Worm (Caenorhabditis elegans) whole organism, midembryonic: Measurements from ENCODE around the gene R05F9.9.
"Not testable (repeated sequence)": the region's sequence is repeated elsewhere in the genome, so short reads cannot be mapped to it uniquely, and the experiment has no call there.

Experiments
- T22C8.4 ChIP-seq: fragments of 200-800 bp; sonication (Bioruptor generic); IDR thresholded peaks from 2 replicates; pipeline ENCODE4 v1.3.6; 2022; ENCODE audit warnings: missing genetic modification characterization, missing compliant biosample characterization
- cog-1 ChIP-seq: sonication (generic microtip); optimal IDR thresholded peaks from 2 replicates; lab custom pipeline; 2016; ENCODE audit warnings: missing genetic modification characterization, missing compliant biosample characterization
- flt-1 ChIP-seq: fragments of 200-800 bp; sonication (Bioruptor generic); IDR thresholded peaks from 2 replicates; pipeline ENCODE4 v1.3.6; 2022; ENCODE audit warnings: missing genetic modification characterization, missing compliant biosample characterization
- klf-2 ChIP-seq: fragments of 200-800 bp; sonication (Bioruptor generic); conservative IDR thresholded peaks from 2 replicates; pipeline ENCODE4 v1.3.6; 2022; ENCODE audit warnings: missing genetic modification reagents, missing genetic modification characterization, missing compliant biosample characterization
- med-1 ChIP-seq: sonication (generic microtip); optimal IDR thresholded peaks from 2 replicates; lab custom pipeline; 2017; ENCODE audit warnings: missing genetic modification characterization, mild to moderate bottlenecking, missing compliant biosample characterization, antibody characterized with exemption, missing genetic modification reagents; ENCODE audit not compliant: insufficient read depth
- ref-1 ChIP-seq: fragments of 200-800 bp; sonication (Bioruptor generic); conservative IDR thresholded peaks from 2 replicates; pipeline ENCODE4 v1.3.6; 2022; ENCODE audit warnings: missing genetic modification reagents, missing genetic modification characterization, missing compliant biosample characterization
- tab-1 ChIP-seq: fragments of 200-800 bp; sonication (Bioruptor generic); IDR thresholded peaks from 2 replicates; pipeline ENCODE4 v1.3.6; 2022; ENCODE audit warnings: missing genetic modification characterization, missing compliant biosample characterization
- ztf-23 ChIP-seq: fragments of 200-800 bp; sonication (Bioruptor generic); IDR thresholded peaks from 2 replicates; pipeline ENCODE4 v1.3.6; 2022; ENCODE audit warnings: missing genetic modification reagents, missing genetic modification characterization, missing compliant biosample characterization
- ztf-29 ChIP-seq: fragments of 200-800 bp; sonication (Bioruptor generic); IDR thresholded peaks from 2 replicates; pipeline ENCODE4 v1.3.6; 2022; ENCODE audit warnings: missing genetic modification reagents, missing genetic modification characterization, missing compliant biosample characterization

The R05F9.9 gene

ce11 chrII:4941050-4941449 lies 39.1 kb upstream of the R05F9.9 start, which contains the start of gene cblc-1:
cblc-1 (minus strand) TSS chrII:4941150.
- TF ChIP-seq T22C8.4 = no peak
- no peak for TF ChIP-seq flt-1
- TF ChIP-seq ztf-23 (GFP tag; lab: Robert Waterston, UW) = no peak
- TF ChIP-seq tab-1 = no peak
- TF ChIP-seq klf-2 (GFP tag; lab: Robert Waterston, UW) = no peak
- no peak for TF ChIP-seq med-1 (GFP tag; lab: Kevin White, UChicago)
- no peak for TF ChIP-seq ref-1
- TF ChIP-seq cog-1 (tag; lab: Kevin White, UChicago) = no peak
- no peak for TF ChIP-seq ztf-29

DNA sequence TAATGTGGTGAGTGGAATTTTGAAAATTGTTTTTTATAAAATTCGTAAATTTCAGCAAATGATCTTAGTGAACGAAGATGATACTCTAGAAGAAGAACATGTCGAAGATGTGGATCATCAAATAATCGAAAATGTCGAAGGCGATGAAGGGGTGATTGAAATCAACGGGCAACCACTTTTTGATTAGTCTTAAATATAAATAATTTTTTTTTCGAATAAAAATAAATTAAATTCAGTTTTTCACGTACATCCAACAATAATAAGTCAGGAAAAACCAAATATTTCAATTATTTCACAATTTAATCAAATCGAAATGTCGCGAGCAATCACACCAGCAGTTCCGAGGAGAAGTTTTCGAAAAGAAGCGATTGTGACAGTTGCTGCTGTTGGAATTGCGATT lies 35.8 kb upstream of the R05F9.9 start, which contains the start of gene ZK546.4:
ZK546.4 (plus strand) TSS at position 301 of the 400 bp plus-strand sequence.
- TF ChIP-seq ztf-23 (GFP tag; lab: Robert Waterston, UW) = no peak
- no peak for TF ChIP-seq flt-1
- TF ChIP-seq cog-1 (tag; lab: Kevin White, UChicago) = no peak
- no peak for TF ChIP-seq ztf-29
- no peak for TF ChIP-seq med-1 (GFP tag; lab: Kevin White, UChicago)
- TF ChIP-seq klf-2 (GFP tag; lab: Robert Waterston, UW) = no peak
- TF ChIP-seq ref-1 = no peak
- TF ChIP-seq T22C8.4 = no peak
- TF ChIP-seq tab-1 = no peak

- TF ChIP-seq klf-2 (GFP tag; lab: Robert Waterston, UW) (no peak), ztf-23 (GFP tag; lab: Robert Waterston, UW) (no peak), tab-1 (no peak), cog-1 (tag; lab: Kevin White, UChicago) (no peak), med-1 (GFP tag; lab: Kevin White, UChicago) (no peak), ztf-29 (no peak), ref-1 (no peak), T22C8.4 (no peak), flt-1 (no peak)
These were observed 33.6 kb upstream of the R05F9.9 start, which contains the start of gene ZK546.5 for ce11 chrII:4935518-4935917. ZK546.5 (plus strand) TSS chrII:4935818.

ce11 chrII:4934954-4935353 lies 33.1 kb upstream of the R05F9.9 start, which contains the start of gene gst-30:
gst-30 (minus strand) TSS chrII:4935054.
- TF ChIP-seq ref-1 (no peak), T22C8.4 (no peak), med-1 (GFP tag; lab: Kevin White, UChicago) (no peak), ztf-29 (no peak), klf-2 (GFP tag; lab: Robert Waterston, UW) (no peak), ztf-23 (GFP tag; lab: Robert Waterston, UW) (no peak)

DNA sequence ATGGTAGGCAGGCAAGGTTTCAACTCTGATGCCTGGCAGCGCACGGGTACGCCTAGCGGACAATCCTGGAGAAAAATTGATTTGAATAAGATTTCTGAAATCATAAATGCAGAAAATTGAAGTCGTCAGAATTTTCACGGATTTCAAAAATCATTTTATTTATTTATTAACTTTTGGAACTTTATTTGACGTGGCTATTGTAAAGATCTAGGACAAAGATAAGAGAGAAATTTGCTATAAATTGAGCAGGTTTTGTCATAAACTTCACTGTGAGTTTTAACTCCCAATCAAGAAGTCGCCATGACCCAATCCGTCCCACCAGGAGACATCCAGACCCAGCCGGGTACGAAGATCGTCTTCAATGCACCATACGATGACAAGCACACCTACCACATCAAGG lies 30.8 kb upstream of the R05F9.9 start, which contains the start of gene msp-152:
msp-152 (plus strand) TSS at position 301 of the 400 bp plus-strand sequence.
- not testable (repeated sequence) for TF ChIP-seq ref-1; med-1 (GFP tag; lab: Kevin White, UChicago); klf-2 (GFP tag; lab: Robert Waterston, UW)

- TF ChIP-seq flt-1 (no peak), klf-2 (GFP tag; lab: Robert Waterston, UW) (no peak), ztf-23 (GFP tag; lab: Robert Waterston, UW) (0 out of 2 replicates have a peak, but pooled peaks have one; percentile 25)
These were observed 29.4 kb upstream of the R05F9.9 start for ce11 chrII:4931286-4931685.

DNA sequence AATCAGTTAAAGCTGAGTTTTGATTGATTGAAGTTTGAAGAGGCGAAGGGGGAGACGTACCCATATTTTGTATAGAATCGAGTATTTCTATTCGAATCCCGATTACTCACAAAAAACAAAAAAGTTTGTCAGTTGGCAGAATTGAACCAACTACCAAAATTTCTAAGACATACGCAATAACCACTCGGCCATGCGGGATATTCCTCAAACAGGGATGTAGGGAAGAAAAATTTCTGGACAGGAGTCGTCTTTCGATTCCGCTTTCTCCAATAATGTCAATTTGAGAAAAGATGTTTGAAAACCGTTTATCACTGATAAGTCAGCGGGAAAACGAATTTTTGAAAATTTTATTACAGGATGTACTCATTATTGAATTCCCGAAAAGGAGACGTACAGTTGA lies 26.5 kb upstream of the R05F9.9 start:
- peak; percentile 49; the same call in 1 of the 2 replicates for TF ChIP-seq ref-1
- peak; percentile 75 for TF ChIP-seq flt-1
- TF ChIP-seq tab-1 = peak; percentile 77; the same call in 1 of the 2 replicates

ce11 chrII:4925198-4925764 lies 23.4 kb upstream of the R05F9.9 start, which contains the start of gene aagr-2:
aagr-2 (minus strand) TSS chrII:4925248.
- TF ChIP-seq klf-2 (GFP tag; lab: Robert Waterston, UW) (no peak), ztf-23 (GFP tag; lab: Robert Waterston, UW) (no peak), tab-1 (no peak), ref-1 (no peak), T22C8.4 (no peak), flt-1 (no peak), cog-1 (tag; lab: Kevin White, UChicago) (no peak), med-1 (GFP tag; lab: Kevin White, UChicago) (no peak), ztf-29 (no peak)

ce11 chrII:4924729-4925128 lies 22.8 kb upstream of the R05F9.9 start:
- no peak for TF ChIP-seq ztf-23 (GFP tag; lab: Robert Waterston, UW)
- no peak for TF ChIP-seq T22C8.4
- no peak for TF ChIP-seq flt-1
- no peak for TF ChIP-seq tab-1
- TF ChIP-seq ref-1 = no peak
- no peak for TF ChIP-seq ztf-29
- no peak for TF ChIP-seq cog-1 (tag; lab: Kevin White, UChicago)
- TF ChIP-seq klf-2 (GFP tag; lab: Robert Waterston, UW) = no peak
- TF ChIP-seq med-1 (GFP tag; lab: Kevin White, UChicago) = no peak

DNA sequence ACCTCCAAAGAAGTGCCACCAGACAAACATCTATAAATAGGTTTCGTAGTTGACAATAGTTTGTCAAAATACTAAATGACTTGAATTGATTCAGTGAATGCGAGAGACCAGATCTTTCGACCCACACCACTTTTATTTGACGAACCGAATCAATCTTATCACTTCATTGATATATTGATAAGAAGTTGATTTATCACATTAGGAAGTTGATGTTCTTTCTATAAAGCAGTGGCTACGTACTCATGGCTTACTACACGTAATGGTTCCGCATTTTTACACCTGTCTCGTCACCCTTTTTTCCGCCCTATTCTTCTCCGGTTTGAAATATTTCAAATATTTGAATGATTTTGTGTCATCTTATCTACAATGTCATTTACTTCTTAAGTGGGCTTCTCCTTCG lies 18.7 kb upstream of the R05F9.9 start:
- no peak for TF ChIP-seq tab-1
- no peak for TF ChIP-seq T22C8.4
- TF ChIP-seq ref-1 = no peak
- TF ChIP-seq flt-1 = no peak
- no peak for TF ChIP-seq ztf-23 (GFP tag; lab: Robert Waterston, UW)
- no peak for TF ChIP-seq med-1 (GFP tag; lab: Kevin White, UChicago)

DNA sequence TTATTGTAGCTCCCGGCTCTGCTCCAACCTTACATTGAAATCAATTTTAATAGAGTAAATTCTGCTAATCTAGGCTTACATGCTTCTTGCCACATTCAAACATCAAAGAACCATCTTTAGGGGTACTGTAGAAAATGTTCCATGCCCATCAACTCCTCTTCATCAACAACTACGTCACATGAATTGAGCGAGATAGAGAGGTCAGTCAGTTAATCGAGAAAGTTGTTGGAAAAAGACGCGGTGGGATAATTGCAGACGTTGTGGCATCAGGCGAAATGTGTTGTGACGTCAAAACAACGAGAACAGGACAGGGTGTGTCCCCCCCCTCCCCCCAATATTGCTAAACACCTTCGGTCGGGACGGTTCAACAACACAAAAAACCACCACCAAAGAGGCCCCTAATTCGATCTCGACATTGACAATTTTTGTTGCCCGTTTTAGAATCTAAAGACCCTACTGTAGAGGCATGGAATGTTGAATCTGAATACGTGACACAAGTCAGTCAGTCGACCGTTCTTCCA lies 16.7 kb upstream of the R05F9.9 start:
- TF ChIP-seq tab-1 = no peak
- TF ChIP-seq T22C8.4 = no peak
- TF ChIP-seq flt-1 = no peak
- TF ChIP-seq ztf-23 (GFP tag; lab: Robert Waterston, UW) = no peak
- TF ChIP-seq med-1 (GFP tag; lab: Kevin White, UChicago) = no peak
- no peak for TF ChIP-seq cog-1 (tag; lab: Kevin White, UChicago)
- no peak for TF ChIP-seq ztf-29
- TF ChIP-seq ref-1 = no peak
- no peak for TF ChIP-seq klf-2 (GFP tag; lab: Robert Waterston, UW)
